Worm (Caenorhabditis elegans) whole organism, L3 larva: ENCODE data around the gene C54D10.5.
A peak's percentile ranks its signal among the peaks of the same experiment; 100 is the strongest.

Experiments used
- R02D3.7 ChIP-seq: fragments of 150-350 bp; optimal IDR thresholded peaks from 2 replicates; lab custom pipeline; 2014; ENCODE audit warnings: missing biosample characterization, missing genetic modification characterization
- aly-2 ChIP-seq: fragments of 150-350 bp; optimal IDR thresholded peaks from 2 replicates; lab custom pipeline; 2014; ENCODE audit warnings: missing biosample characterization, missing genetic modification characterization
- ama-1 ChIP-seq: fragments of 150-350 bp; optimal IDR thresholded peaks from 2 replicates; lab custom pipeline; 2018
- ceh-28 ChIP-seq: fragments of 150-350 bp; optimal IDR thresholded peaks from 2 replicates; lab custom pipeline; 2014; ENCODE audit warnings: missing biosample characterization, missing genetic modification reagents, missing genetic modification characterization
- ceh-82 ChIP-seq: fragments of 150-350 bp; optimal IDR thresholded peaks from 2 replicates; lab custom pipeline; 2014; ENCODE audit warnings: missing biosample characterization, missing genetic modification characterization
- egl-27 ChIP-seq: sonication (generic microtip); optimal IDR thresholded peaks from 4 replicates; lab custom pipeline; 2017; ENCODE audit warnings: missing biosample characterization, missing genetic modification reagents, missing genetic modification characterization
- egl-5 ChIP-seq: fragments of 150-350 bp; optimal IDR thresholded peaks from 2 replicates; lab custom pipeline; 2017; ENCODE audit warnings: missing biosample characterization, missing genetic modification reagents, missing genetic modification characterization, inconsistent platforms
- elt-1 ChIP-seq: fragments of 150-350 bp; optimal IDR thresholded peaks from 2 replicates; lab custom pipeline; 2014; ENCODE audit warnings: missing biosample characterization, missing genetic modification characterization
- elt-2 ChIP-seq: sonication (generic microtip); optimal IDR thresholded peaks from 2 replicates; lab custom pipeline; 2016; ENCODE audit warnings: missing genetic modification reagents, mild to moderate bottlenecking, missing genetic modification characterization, missing compliant biosample characterization
- eor-1 ChIP-seq, 2 experiments: fragments of 150-350 bp; optimal IDR thresholded peaks; 2 replicates each; lab custom pipeline; 2014 to 2018; ENCODE audit warnings: missing biosample characterization in 2 of 2, missing genetic modification characterization in 2 of 2
- fkh-10 ChIP-seq: sonication (generic microtip); optimal IDR thresholded peaks from 2 replicates; lab custom pipeline; 2017; ENCODE audit warnings: missing biosample characterization, missing genetic modification reagents, missing genetic modification characterization
- fos-1 ChIP-seq: fragments of 150-350 bp; optimal IDR thresholded peaks from 2 replicates; lab custom pipeline; 2014; ENCODE audit warnings: missing biosample characterization, missing genetic modification characterization
- hmg-11 ChIP-seq: sonication (generic microtip); optimal IDR thresholded peaks from 2 replicates; lab custom pipeline; 2016; ENCODE audit warnings: missing genetic modification characterization, missing compliant biosample characterization
- jun-1 ChIP-seq: fragments of 150-350 bp; optimal IDR thresholded peaks from 2 replicates; lab custom pipeline; 2014; ENCODE audit warnings: missing biosample characterization, missing genetic modification reagents, missing genetic modification characterization
- lin-15B ChIP-seq: fragments of 150-350 bp; optimal IDR thresholded peaks from 2 replicates; lab custom pipeline; 2014; ENCODE audit warnings: missing biosample characterization, missing genetic modification characterization
- lin-39 ChIP-seq: fragments of 150-350 bp; optimal IDR thresholded peaks from 2 replicates; lab custom pipeline; 2018; ENCODE audit warnings: missing biosample characterization, missing genetic modification reagents, missing genetic modification characterization
- lsy-12 ChIP-seq: sonication (generic microtip); optimal IDR thresholded peaks from 2 replicates; lab custom pipeline; 2016; ENCODE audit warnings: mild to moderate bottlenecking, missing genetic modification characterization, missing compliant biosample characterization
- mdl-1 ChIP-seq: fragments of 150-350 bp; optimal IDR thresholded peaks from 2 replicates; lab custom pipeline; 2014; ENCODE audit warnings: missing biosample characterization, missing genetic modification characterization
- nfya-1 ChIP-seq: sonication (generic microtip); optimal IDR thresholded peaks from 2 replicates; lab custom pipeline; 2017; ENCODE audit warnings: missing genetic modification characterization, mild to moderate bottlenecking, missing compliant biosample characterization, antibody characterized with exemption, moderate library complexity; ENCODE audit not compliant: insufficient read depth
- nhr-11 ChIP-seq: fragments of 150-350 bp; optimal IDR thresholded peaks from 2 replicates; lab custom pipeline; 2014; ENCODE audit warnings: missing biosample characterization, missing genetic modification characterization
- nhr-23 ChIP-seq: fragments of 150-350 bp; optimal IDR thresholded peaks from 2 replicates; lab custom pipeline; 2014; ENCODE audit warnings: missing biosample characterization, missing genetic modification reagents, missing genetic modification characterization
- nhr-237 ChIP-seq: fragments of 150-350 bp; optimal IDR thresholded peaks from 2 replicates; lab custom pipeline; 2014; ENCODE audit warnings: missing biosample characterization, missing genetic modification characterization
- nhr-25 ChIP-seq: sonication (generic microtip); optimal IDR thresholded peaks from 2 replicates; lab custom pipeline; 2017; ENCODE audit warnings: missing biosample characterization, missing genetic modification characterization
- nhr-28 ChIP-seq: fragments of 150-350 bp; optimal IDR thresholded peaks from 2 replicates; lab custom pipeline; 2014; ENCODE audit warnings: missing biosample characterization, missing genetic modification characterization
- nhr-43 ChIP-seq: sonication (generic microtip); optimal IDR thresholded peaks from 2 replicates; lab custom pipeline; 2016; ENCODE audit warnings: mild to moderate bottlenecking, missing genetic modification characterization, missing compliant biosample characterization; ENCODE audit not compliant: poor library complexity, severe bottlenecking
- nhr-76 ChIP-seq: fragments of 150-350 bp; sonication (generic microtip); optimal IDR thresholded peaks from 5 replicates; lab custom pipeline; 2014; ENCODE audit warnings: missing biosample characterization, missing genetic modification characterization
- pha-4 ChIP-seq: fragments of 150-350 bp; optimal IDR thresholded peaks from 2 replicates; lab custom pipeline; 2014; ENCODE audit warnings: missing biosample characterization, missing genetic modification reagents, missing genetic modification characterization
- pqm-1 ChIP-seq: fragments of 150-350 bp; optimal IDR thresholded peaks from 2 replicates; lab custom pipeline; 2017; ENCODE audit warnings: missing biosample characterization, missing genetic modification characterization, inconsistent platforms
- skn-1 ChIP-seq: fragments of 150-350 bp; optimal IDR thresholded peaks from 2 replicates; lab custom pipeline; 2014; ENCODE audit warnings: missing biosample characterization, missing genetic modification characterization
- snpc-4 ChIP-seq: fragments of 150-350 bp; optimal IDR thresholded peaks from 2 replicates; lab custom pipeline; 2014; ENCODE audit warnings: missing biosample characterization, missing genetic modification characterization
- tbx-2 ChIP-seq: sonication (generic microtip); optimal IDR thresholded peaks from 2 replicates; lab custom pipeline; 2016; ENCODE audit warnings: mild to moderate bottlenecking, missing genetic modification characterization, missing compliant biosample characterization
- unc-39 ChIP-seq: sonication (generic microtip); optimal IDR thresholded peaks from 4 replicates; lab custom pipeline; 2017; ENCODE audit warnings: missing biosample characterization, missing genetic modification characterization
- zag-1 ChIP-seq: fragments of 150-350 bp; optimal IDR thresholded peaks from 2 replicates; lab custom pipeline; 2014; ENCODE audit warnings: missing biosample characterization, missing genetic modification characterization
- ztf-11 ChIP-seq: fragments of 150-350 bp; optimal IDR thresholded peaks from 2 replicates; lab custom pipeline; 2014; ENCODE audit warnings: missing biosample characterization, missing genetic modification characterization

C54D10.5 gene

DNA sequence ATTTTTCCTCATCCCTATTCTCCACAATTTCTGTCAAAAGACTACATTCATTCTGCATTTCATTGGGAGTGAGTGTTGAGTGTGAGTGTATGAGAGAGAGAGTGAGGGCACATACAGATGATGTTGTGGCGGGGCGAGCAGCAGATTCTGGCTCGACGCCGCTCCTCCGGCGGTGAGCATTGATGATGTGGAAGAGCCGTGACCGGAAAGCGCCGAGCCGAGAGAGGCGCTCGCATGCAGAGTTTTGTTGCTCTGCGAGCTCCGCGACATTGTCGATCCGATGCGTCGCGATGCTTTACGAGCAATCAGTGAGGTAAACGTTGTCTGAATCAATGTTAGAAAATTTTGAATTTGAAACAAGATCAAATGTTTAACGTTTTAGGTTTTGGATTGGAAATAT, 26.6 kb downstream of the C54D10.5 start:
- TF ChIP-seq elt-1 (tag; lab: Kevin White, UChicago) (no peak), ztf-11 (tag; lab: Kevin White, UChicago) (no peak), fos-1 (tag; lab: Kevin White, UChicago) (no peak), nhr-237 (tag; lab: Kevin White, UChicago) (no peak), pha-4 (tag; lab: Kevin White, UChicago) (no peak), skn-1 (no peak), aly-2 (tag; lab: Kevin White, UChicago) (no peak), pqm-1 (tag; lab: Kevin White, UChicago) (no peak), nfya-1 (peak; percentile 20)

DNA sequence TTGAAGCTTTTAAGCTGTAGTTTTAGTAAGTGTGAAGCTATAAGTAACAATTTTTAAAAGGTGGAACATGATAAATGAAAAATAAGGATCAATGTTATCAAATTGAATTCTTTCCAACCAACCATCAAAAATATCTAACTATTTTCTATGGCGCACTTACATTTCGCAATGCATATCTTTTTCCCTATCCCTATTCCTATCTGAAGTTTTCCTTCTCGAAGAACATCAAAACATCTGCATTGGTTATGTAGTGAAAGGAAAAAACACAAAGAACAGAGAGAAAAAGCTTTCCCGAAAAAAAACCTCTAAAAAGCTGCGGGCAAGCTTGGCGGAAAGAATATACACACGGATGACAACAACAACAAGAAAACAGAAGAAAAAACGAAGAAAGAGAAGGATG, 31.4 kb downstream of the C54D10.5 start:
- peak; percentile 6 for TF ChIP-seq egl-5 (tag; lab: Kevin White, UChicago)
- TF ChIP-seq ceh-28 (tag; lab: Kevin White, UChicago), result no peak
- TF ChIP-seq, all 47 proteins: peak for 1

DNA sequence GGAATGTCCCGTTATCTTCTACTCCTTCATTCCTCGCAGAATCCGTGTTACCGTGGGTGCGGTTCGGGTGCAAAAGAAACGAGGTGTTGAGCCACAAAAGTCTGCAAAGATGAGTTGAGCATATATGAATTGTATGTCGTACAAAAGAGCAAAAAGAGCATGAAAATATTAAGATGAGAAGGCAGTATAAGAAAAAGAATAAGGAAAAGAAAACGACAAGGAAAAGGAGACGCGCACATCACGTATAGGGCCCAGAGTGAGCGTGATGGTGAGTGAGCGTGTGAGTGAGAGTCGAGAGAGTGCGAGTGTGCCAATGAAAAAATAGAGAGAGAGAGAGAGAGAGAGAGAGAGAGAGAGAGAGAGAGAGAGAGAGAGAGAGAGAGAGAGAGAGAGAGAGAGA, 33.8 kb downstream of the C54D10.5 start, which contains the start of gene egl-10:
egl-10 (minus strand) TSS at position 101 of the 400 bp plus-strand sequence.
- TF ChIP-seq mdl-1, result no peak
- TF ChIP-seq ztf-11 (tag; lab: Kevin White, UChicago), result no peak
- no peak for TF ChIP-seq fos-1 (tag; lab: Kevin White, UChicago)
- TF ChIP-seq pha-4 (tag; lab: Kevin White, UChicago), result peak; percentile 27
- no peak for TF ChIP-seq egl-5 (tag; lab: Kevin White, UChicago)
- no peak for TF ChIP-seq aly-2 (tag; lab: Kevin White, UChicago)
- TF ChIP-seq zag-1 (tag; lab: Kevin White, UChicago), result no peak
- TF ChIP-seq nfya-1, result peak; percentile 19
- TF ChIP-seq lin-15B (tag; lab: Kevin White, UChicago), result no peak
- no peak for TF ChIP-seq ama-1 (lab: Kevin White, UChicago)
- TF ChIP-seq eor-1 (tag; optimal IDR thresholded peaks at IDR 0.05; lab: Kevin White, UChicago), result no peak
- no peak for TF ChIP-seq R02D3.7 (tag; lab: Kevin White, UChicago)
- no peak for TF ChIP-seq tbx-2
- no peak for TF ChIP-seq egl-27 (tag; lab: Kevin White, UChicago)

DNA sequence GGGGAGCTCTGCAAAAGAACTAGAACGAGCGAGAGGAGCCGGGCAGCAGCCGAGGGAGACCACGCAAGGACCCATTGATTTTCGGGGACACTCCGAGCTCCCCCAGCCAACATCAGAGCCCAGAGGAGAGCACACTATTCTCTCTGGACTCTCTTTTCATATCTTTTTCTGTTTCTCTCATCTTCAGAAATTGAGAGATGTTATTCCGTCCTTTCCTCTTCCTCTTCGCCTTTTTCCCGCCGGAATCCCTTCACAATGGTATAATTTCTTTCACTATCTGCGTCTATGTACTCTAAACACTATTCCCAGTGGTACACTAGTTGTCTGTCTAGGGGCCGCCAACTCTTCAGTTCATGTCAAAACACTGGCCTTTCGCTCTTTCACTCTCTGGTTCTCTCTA, 36.3 kb downstream of the C54D10.5 start:
- peak; percentile 41 for TF ChIP-seq nhr-25 (tag; lab: Kevin White, UChicago)
- peak; percentile 34 for TF ChIP-seq elt-1 (tag; lab: Kevin White, UChicago)
- TF ChIP-seq nfya-1, result peak; percentile 76
- peak; percentile 82 for TF ChIP-seq nhr-23 (tag; lab: Kevin White, UChicago)
- TF ChIP-seq egl-27 (tag; lab: Kevin White, UChicago), result no peak
- peak; percentile 83 for TF ChIP-seq egl-5 (tag; lab: Kevin White, UChicago)
- peak; percentile 94 for TF ChIP-seq fkh-10 (GFP tag; lab: Kevin White, UChicago)
- TF ChIP-seq ceh-82 (tag; lab: Kevin White, UChicago), result peak; percentile 58
- TF ChIP-seq elt-2 (tag; lab: Kevin White, UChicago), result no peak
- TF ChIP-seq aly-2 (tag; lab: Kevin White, UChicago), result no peak
- peak; percentile 57 for TF ChIP-seq pha-4 (tag; lab: Kevin White, UChicago)
- TF ChIP-seq lsy-12 (tag; lab: Kevin White, UChicago), result peak; percentile 69
- peak; percentile 24 for TF ChIP-seq R02D3.7 (tag; lab: Kevin White, UChicago)
- TF ChIP-seq hmg-11, result peak; percentile 95
- TF ChIP-seq nhr-76 (tag; lab: Kevin White, UChicago), result no peak
- TF ChIP-seq snpc-4 (tag; lab: Kevin White, UChicago), result peak; percentile 75
- peak; percentile 26 for TF ChIP-seq nhr-11
- peak; percentile 48 for TF ChIP-seq jun-1
- TF ChIP-seq ama-1 (lab: Kevin White, UChicago), result peak; percentile 32
- peak; percentile 49 for TF ChIP-seq nhr-43 (tag; lab: Kevin White, UChicago)
- TF ChIP-seq zag-1 (tag; lab: Kevin White, UChicago), result peak; percentile 41
- TF ChIP-seq lin-39 (tag; lab: Kevin White, UChicago), result peak; percentile 81
- no peak for TF ChIP-seq pqm-1 (tag; lab: Kevin White, UChicago)
- peak; percentile 72 for TF ChIP-seq ceh-28 (tag; lab: Kevin White, UChicago)
- TF ChIP-seq tbx-2, result peak; percentile 81
- no peak for TF ChIP-seq nhr-28 (tag; lab: Kevin White, UChicago)
- peak; percentile 61 for TF ChIP-seq lin-15B (tag; lab: Kevin White, UChicago)
- TF ChIP-seq unc-39 (tag; lab: Kevin White, UChicago), result no peak
